Worm (Caenorhabditis elegans): ENCODE measurements around the gene srlf-1.

ce11 chrII:7838661-7839060, 48.3 kb downstream of the srlf-1 start:
- TF ChIP-seq ztf-25 (GFP tag; IDR thresholded peaks at IDR 0.05) (no peak), mel-28 (tag; optimal IDR thresholded peaks at IDR 0.05; ENCODE audit: borderline replicate concordance) (no peak), madf-10 (tag; optimal IDR thresholded peaks at IDR 0.05) (no peak), mes-4 (tag; optimal IDR thresholded peaks at IDR 0.05) (no peak), dox-1 (GFP tag; IDR thresholded peaks at IDR 0.05) (no peak), F39B2.1 (GFP tag; IDR thresholded peaks at IDR 0.05) (no peak), tbp1 (GFP tag; optimal IDR thresholded peaks at IDR 0.05) (no peak), hrde-1 (tag; optimal IDR thresholded peaks at IDR 0.05; ENCODE audit: borderline replicate concordance) (no peak)
